Worm (Caenorhabditis elegans): ENCODE measurements around the gene T21B10.3.

- TF ChIP-seq flt-1 (GFP tag; IDR thresholded peaks at IDR 0.05), result no peak
- TF ChIP-seq ztf-29 (GFP tag; IDR thresholded peaks at IDR 0.05), result no peak
- no peak for TF ChIP-seq med-1 (GFP tag; optimal IDR thresholded peaks at IDR 0.05; ENCODE audit: insufficient read depth)
- TF ChIP-seq T22C8.4 (GFP tag; IDR thresholded peaks at IDR 0.05), result no peak
- no peak for TF ChIP-seq cog-1 (tag; optimal IDR thresholded peaks at IDR 0.05)
- no peak for TF ChIP-seq ref-1 (GFP tag; conservative IDR thresholded peaks at IDR 0.05)
- 0 out of 2 replicates have a peak, but pooled peaks have one; percentile 48 for TF ChIP-seq ztf-23 (GFP tag; IDR thresholded peaks at IDR 0.05)
- TF ChIP-seq tab-1 (GFP tag; IDR thresholded peaks at IDR 0.05), result no peak
Measured at ce11 chrII:8964835-8965234, 30.7 kb downstream of the T21B10.3 start, which contains the start of the genes ndub-3 and C18E9.2.

Measured in whole organism, midembryonic.